Worm (Caenorhabditis elegans) whole organism, young adult: ENCODE data around the gene ltd-1.

Experiments used
- C17E4.6 ChIP-seq: fragments of 200-800 bp; sonication (Bioruptor generic); IDR thresholded peaks from 2 replicates; pipeline ENCODE4 v1.3.6; 2022; ENCODE audit warnings: missing genetic modification reagents, missing genetic modification characterization, missing compliant biosample characterization
- F22D6.2 ChIP-seq: sonication (generic microtip); optimal IDR thresholded peaks from 2 replicates; lab custom pipeline; 2016; ENCODE audit warnings: mild to moderate bottlenecking, missing genetic modification characterization, missing compliant biosample characterization
- F55B11.4 ChIP-seq: sonication (generic microtip); optimal IDR thresholded peaks from 2 replicates; lab custom pipeline; 2016; ENCODE audit warnings: missing compliant biosample characterization, missing genetic modification characterization, borderline replicate concordance; ENCODE audit not compliant: insufficient read depth
- F57A8.1 ChIP-seq: fragments of 200-800 bp; sonication (Bioruptor generic); optimal IDR thresholded peaks from 2 replicates; lab custom pipeline; 2018; ENCODE audit warnings: mild to moderate bottlenecking, missing genetic modification characterization, moderate library complexity, missing compliant biosample characterization
- K11D2.4 ChIP-seq: fragments of 200-800 bp; sonication (Bioruptor generic); IDR thresholded peaks from 2 replicates; pipeline ENCODE4 v1.3.6; 2022; ENCODE audit warnings: missing genetic modification reagents, missing genetic modification characterization, missing compliant biosample characterization
- T07F8.4 ChIP-seq: sonication (generic microtip); optimal IDR thresholded peaks from 2 replicates; lab custom pipeline; 2016; ENCODE audit warnings: mild to moderate bottlenecking, missing genetic modification characterization, moderate library complexity, missing compliant biosample characterization
- T26A5.8 ChIP-seq: sonication (generic microtip); optimal IDR thresholded peaks from 2 replicates; lab custom pipeline; 2016; ENCODE audit warnings: missing genetic modification characterization, missing compliant biosample characterization
- Y53G8AR.9 ChIP-seq: fragments of 200-800 bp; sonication (Bioruptor generic); conservative IDR thresholded peaks from 2 replicates; pipeline ENCODE4 v1.3.6; 2022; ENCODE audit warnings: missing genetic modification reagents, missing genetic modification characterization, missing compliant biosample characterization
- ZK185.1 ChIP-seq: sonication (generic microtip); optimal IDR thresholded peaks from 2 replicates; lab custom pipeline; 2016; ENCODE audit warnings: mild to moderate bottlenecking, missing genetic modification characterization, missing compliant biosample characterization; ENCODE audit not compliant: poor library complexity, severe bottlenecking
- ama-1 ChIP-seq, 3 experiments: fragments of 150-350 bp in 1 of 3; sonication (generic microtip) in 2 of 3; optimal IDR thresholded peaks; 2 replicates each; lab custom pipeline; 2014 to 2018; ENCODE audit warnings: missing biosample characterization in 2 of 3, missing genetic modification characterization in 2 of 3, missing genetic modification reagents in 2 of 3
- athp-1 ChIP-seq: sonication (generic microtip); optimal IDR thresholded peaks from 2 replicates; lab custom pipeline; 2017; ENCODE audit warnings: mild to moderate bottlenecking, missing genetic modification characterization, missing compliant biosample characterization
- attf-3 ChIP-seq: fragments of 200-800 bp; sonication (Bioruptor generic); conservative IDR thresholded peaks from 2 replicates; pipeline ENCODE4 v1.3.6; 2022; ENCODE audit warnings: missing genetic modification reagents, missing genetic modification characterization, missing compliant biosample characterization
- attf-6 ChIP-seq: fragments of 200-800 bp; sonication (Bioruptor generic); IDR thresholded peaks from 2 replicates; pipeline ENCODE4 v1.3.6; 2022; ENCODE audit warnings: missing genetic modification reagents, missing genetic modification characterization, missing compliant biosample characterization
- bed-1 ChIP-seq: fragments of 200-800 bp; sonication (Bioruptor generic); IDR thresholded peaks from 2 replicates; pipeline ENCODE4 v1.3.6; 2022; ENCODE audit warnings: missing genetic modification reagents, missing genetic modification characterization, missing compliant biosample characterization
- cebp-2 ChIP-seq: fragments of 200-800 bp; sonication (Bioruptor generic); IDR thresholded peaks from 2 replicates; pipeline ENCODE4 v1.3.6; 2022; ENCODE audit warnings: missing genetic modification characterization, missing compliant biosample characterization
- ceh-100 ChIP-seq: fragments of 200-800 bp; sonication (Bioruptor generic); IDR thresholded peaks from 2 replicates; pipeline ENCODE4 v1.3.6; 2022; ENCODE audit warnings: missing genetic modification reagents, missing genetic modification characterization, missing compliant biosample characterization
- ceh-27 ChIP-seq: fragments of 200-800 bp; sonication (Bioruptor generic); optimal IDR thresholded peaks from 2 replicates; lab custom pipeline; 2018; ENCODE audit warnings: mild to moderate bottlenecking, missing genetic modification characterization, moderate library complexity, missing compliant biosample characterization
- die-1 ChIP-seq: sonication (generic microtip); optimal IDR thresholded peaks from 2 replicates; lab custom pipeline; 2016; ENCODE audit warnings: missing genotype, mild to moderate bottlenecking, missing genetic modification characterization, missing compliant biosample characterization
- egrh-3 ChIP-seq: fragments of 200-800 bp; sonication (Bioruptor generic); IDR thresholded peaks from 2 replicates; pipeline ENCODE4 v1.3.6; 2022; ENCODE audit warnings: missing genetic modification reagents, missing genetic modification characterization, missing compliant biosample characterization
- ekl-4 ChIP-seq: fragments of 200-800 bp; sonication (Bioruptor generic); IDR thresholded peaks from 2 replicates; pipeline ENCODE4 v1.3.6; 2022; ENCODE audit warnings: missing genetic modification reagents, missing genetic modification characterization, missing compliant biosample characterization
- fkh-3 ChIP-seq: sonication (generic microtip); optimal IDR thresholded peaks from 2 replicates; lab custom pipeline; 2016; ENCODE audit warnings: mild to moderate bottlenecking, missing genetic modification characterization, missing compliant biosample characterization
- gei-17 ChIP-seq: fragments of 200-800 bp; sonication (Bioruptor generic); optimal IDR thresholded peaks from 2 replicates; lab custom pipeline; 2018; ENCODE audit warnings: mild to moderate bottlenecking, missing genetic modification characterization, missing compliant biosample characterization
- him-1 ChIP-seq: sonication (generic microtip); optimal IDR thresholded peaks from 2 replicates; lab custom pipeline; 2016; ENCODE audit warnings: missing genotype, missing genetic modification reagents, missing genetic modification characterization, missing compliant biosample characterization
- hlh-26 ChIP-seq: fragments of 200-800 bp; sonication (Bioruptor generic); conservative IDR thresholded peaks from 2 replicates; pipeline ENCODE4 v1.3.6; 2022; ENCODE audit warnings: missing genetic modification reagents, missing genetic modification characterization, missing compliant biosample characterization
- hmg-1.2 ChIP-seq: fragments of 200-800 bp; sonication (Bioruptor generic); IDR thresholded peaks from 2 replicates; pipeline ENCODE4 v1.3.6; 2022; ENCODE audit warnings: missing genetic modification reagents, missing genetic modification characterization, missing compliant biosample characterization
- hmg-20 ChIP-seq: fragments of 200-800 bp; sonication (Bioruptor generic); IDR thresholded peaks from 2 replicates; pipeline ENCODE4 v1.3.6; 2022; ENCODE audit warnings: missing genetic modification reagents, missing genetic modification characterization, missing compliant biosample characterization
- madf-10 ChIP-seq: sonication (generic microtip); optimal IDR thresholded peaks from 2 replicates; lab custom pipeline; 2016; ENCODE audit warnings: mild to moderate bottlenecking, missing genetic modification characterization, missing compliant biosample characterization
- mcd-1 ChIP-seq: fragments of 200-800 bp; sonication (Bioruptor generic); IDR thresholded peaks from 2 replicates; pipeline ENCODE4 v1.3.6; 2022; ENCODE audit warnings: missing genetic modification reagents, missing genetic modification characterization, missing compliant biosample characterization
- mes-4 ChIP-seq: sonication (generic microtip); optimal IDR thresholded peaks from 2 replicates; lab custom pipeline; 2016; ENCODE audit warnings: missing genotype, missing genetic modification characterization, missing compliant biosample characterization
- mxl-1 ChIP-seq: sonication (generic microtip); optimal IDR thresholded peaks from 2 replicates; lab custom pipeline; 2016; ENCODE audit warnings: missing genetic modification characterization, missing compliant biosample characterization
- nfya-1 ChIP-seq: sonication (generic microtip); optimal IDR thresholded peaks from 2 replicates; lab custom pipeline; 2017; ENCODE audit warnings: antibody characterized with exemption, missing compliant biosample characterization, missing genetic modification characterization, borderline replicate concordance; ENCODE audit not compliant: insufficient read depth
- nfya-2 ChIP-seq: fragments of 200-800 bp; sonication (Bioruptor generic); IDR thresholded peaks from 2 replicates; pipeline ENCODE4 v1.3.6; 2022; ENCODE audit warnings: missing genetic modification reagents, missing genetic modification characterization, missing compliant biosample characterization
- nhr-120 ChIP-seq: fragments of 200-800 bp; sonication (Bioruptor generic); IDR thresholded peaks from 2 replicates; pipeline ENCODE4 v1.3.6; 2022; ENCODE audit warnings: missing genetic modification characterization, missing compliant biosample characterization
- nhr-179 ChIP-seq: sonication (generic microtip); optimal IDR thresholded peaks from 2 replicates; lab custom pipeline; 2016; ENCODE audit warnings: mild to moderate bottlenecking, missing genetic modification characterization, missing compliant biosample characterization
- nhr-27 ChIP-seq: fragments of 200-800 bp; sonication (Bioruptor generic); optimal IDR thresholded peaks from 2 replicates; lab custom pipeline; 2018; ENCODE audit warnings: mild to moderate bottlenecking, missing genetic modification characterization, moderate library complexity, missing compliant biosample characterization
- nhr-80 ChIP-seq: sonication (generic microtip); optimal IDR thresholded peaks from 2 replicates; lab custom pipeline; 2016; ENCODE audit warnings: missing genetic modification characterization, missing compliant biosample characterization
- nhr-90 ChIP-seq: sonication (generic microtip); optimal IDR thresholded peaks from 2 replicates; lab custom pipeline; 2016; ENCODE audit warnings: missing genotype, mild to moderate bottlenecking, missing genetic modification characterization, missing compliant biosample characterization
- pbrm-1 ChIP-seq: fragments of 200-800 bp; sonication (Bioruptor generic); IDR thresholded peaks from 2 replicates; pipeline ENCODE4 v1.3.6; 2022; ENCODE audit warnings: missing genetic modification reagents, missing genetic modification characterization, missing compliant biosample characterization
- pha-4 ChIP-seq: fragments of 150-350 bp; sonication (generic microtip); optimal IDR thresholded peaks from 2 replicates; lab custom pipeline; 2014; ENCODE audit warnings: missing biosample characterization, missing genetic modification reagents, missing genetic modification characterization
- rcor-1 ChIP-seq: fragments of 200-800 bp; sonication (Bioruptor generic); IDR thresholded peaks from 2 replicates; pipeline ENCODE4 v1.3.6; 2022; ENCODE audit warnings: missing genetic modification reagents, missing genetic modification characterization, missing compliant biosample characterization
- snpc-3.4 ChIP-seq: sonication (generic microtip); optimal IDR thresholded peaks from 2 replicates; lab custom pipeline; 2017; ENCODE audit warnings: missing genetic modification characterization, mild to moderate bottlenecking, missing compliant biosample characterization, antibody characterized with exemption, moderate library complexity, missing genotype, missing genetic modification reagents
- somi-1 ChIP-seq: fragments of 200-800 bp; sonication (Bioruptor generic); optimal IDR thresholded peaks from 2 replicates; lab custom pipeline; 2018; ENCODE audit warnings: mild to moderate bottlenecking, missing genetic modification characterization, missing compliant biosample characterization
- sptf-2 ChIP-seq: fragments of 200-800 bp; sonication (Bioruptor generic); optimal IDR thresholded peaks from 2 replicates; lab custom pipeline; 2018; ENCODE audit warnings: mild to moderate bottlenecking, missing genetic modification characterization, missing compliant biosample characterization
- unc-130 ChIP-seq: sonication (generic microtip); optimal IDR thresholded peaks from 2 replicates; lab custom pipeline; 2016; ENCODE audit warnings: missing genetic modification reagents, missing genetic modification characterization, missing compliant biosample characterization
- zfh-2 ChIP-seq: fragments of 200-800 bp; sonication (Bioruptor generic); conservative IDR thresholded peaks from 2 replicates; pipeline ENCODE4 v1.3.6; 2022; ENCODE audit warnings: missing genetic modification reagents, missing genetic modification characterization, missing compliant biosample characterization
- zim-3 ChIP-seq: sonication (generic microtip); optimal IDR thresholded peaks from 2 replicates; lab custom pipeline; 2017; ENCODE audit warnings: mild to moderate bottlenecking, missing genetic modification characterization, moderate library complexity, missing compliant biosample characterization
- ztf-22 ChIP-seq: fragments of 200-800 bp; sonication (Bioruptor generic); optimal IDR thresholded peaks from 2 replicates; lab custom pipeline; 2018; ENCODE audit warnings: mild to moderate bottlenecking, missing genetic modification characterization, moderate library complexity, missing compliant biosample characterization
- ztf-26 ChIP-seq: sonication (generic microtip); optimal IDR thresholded peaks from 2 replicates; lab custom pipeline; 2017; ENCODE audit warnings: missing genetic modification characterization, missing compliant biosample characterization
- ztf-3 ChIP-seq: fragments of 200-800 bp; sonication (Bioruptor generic); optimal IDR thresholded peaks from 2 replicates; lab custom pipeline; 2018; ENCODE audit warnings: mild to moderate bottlenecking, missing genetic modification characterization, missing compliant biosample characterization
- ztf-6 ChIP-seq: fragments of 200-800 bp; sonication (Bioruptor generic); IDR thresholded peaks from 2 replicates; pipeline ENCODE4 v1.3.6; 2022; ENCODE audit warnings: missing genetic modification reagents, missing genetic modification characterization, missing compliant biosample characterization

Gene ltd-1

DNA sequence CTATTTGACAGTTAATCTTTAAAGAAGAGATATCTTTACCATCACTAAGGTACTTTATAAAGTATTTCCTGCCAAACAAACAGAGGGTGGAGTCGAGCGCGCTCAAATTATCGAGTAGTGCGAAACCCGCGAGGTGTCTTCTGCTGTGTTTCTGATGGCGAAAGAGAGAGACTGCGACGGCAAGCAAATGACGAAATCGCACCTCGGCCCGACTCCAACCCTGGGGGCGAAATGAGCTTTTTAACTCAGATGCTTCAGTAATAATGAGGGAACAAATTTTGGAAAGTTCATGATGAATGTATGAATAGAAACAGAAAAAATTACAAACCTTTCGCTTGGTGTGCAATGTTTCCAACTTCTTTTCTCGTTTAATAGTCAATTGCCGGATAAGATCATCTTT is 1.0 kb downstream of the ltd-1 start (continued):
- no peak for TF ChIP-seq hmg-20 (GFP tag; lab: Robert Waterston, UW)
- no peak for TF ChIP-seq hlh-26 (GFP tag; lab: Robert Waterston, UW)
- TF ChIP-seq nfya-2 = no peak
- TF ChIP-seq nfya-1 = no peak
- TF ChIP-seq sptf-2 (GFP tag; lab: Kevin White, UChicago) = no peak
- no peak for TF ChIP-seq ceh-27 (GFP tag; lab: Kevin White, UChicago)
- no peak for TF ChIP-seq Y53G8AR.9 (GFP tag; lab: Robert Waterston, UW)
- peak; percentile 45 for TF ChIP-seq ZK185.1 (tag; lab: Kevin White, UChicago)
- no peak for TF ChIP-seq athp-1 (tag; lab: Kevin White, UChicago)
- TF ChIP-seq ztf-6 = no peak
- TF ChIP-seq T07F8.4 (tag; lab: Kevin White, UChicago) = no peak
- peak; percentile 89 for TF ChIP-seq him-1 (tag; lab: Kevin White, UChicago)
- no peak for TF ChIP-seq C17E4.6
- TF ChIP-seq zfh-2 (GFP tag; lab: Robert Waterston, UW) = no peak
- TF ChIP-seq F57A8.1 = no peak
- TF ChIP-seq nhr-90 (tag; lab: Kevin White, UChicago) = no peak
- peak; percentile 78 for TF ChIP-seq rcor-1 (GFP tag; lab: Robert Waterston, UW)
- TF ChIP-seq hmg-1.2 (GFP tag; lab: Robert Waterston, UW) = peak; percentile 57
- no peak for TF ChIP-seq ztf-3 (GFP tag; lab: Kevin White, UChicago)
- TF ChIP-seq K11D2.4 (GFP tag; lab: Robert Waterston, UW) = no peak
- TF ChIP-seq nhr-27 (tag; lab: Kevin White, UChicago) = no peak
- no peak for TF ChIP-seq mes-4 (tag; lab: Kevin White, UChicago)
- TF ChIP-seq ztf-22 = no peak
- TF ChIP-seq nhr-120 (GFP tag; lab: Robert Waterston, UW) = no peak
- TF ChIP-seq fkh-3 (tag; lab: Kevin White, UChicago) = no peak
- TF ChIP-seq nhr-80 = peak; percentile 30
- no peak for TF ChIP-seq F22D6.2 (tag; lab: Kevin White, UChicago)
- TF ChIP-seq ztf-26 (tag; lab: Kevin White, UChicago) = no peak
- peak; percentile 10 for TF ChIP-seq pha-4 (tag; lab: Kevin White, UChicago)
- no peak for TF ChIP-seq zim-3 (tag; lab: Kevin White, UChicago)
- TF ChIP-seq madf-10 = peak; percentile 4
- TF ChIP-seq ceh-100 = peak; percentile 37; the same call in 1 of the 2 replicates
- peak; percentile 79 for TF ChIP-seq mcd-1 (GFP tag; lab: Robert Waterston, UW)
- no peak for TF ChIP-seq F55B11.4
- peak; percentile 82 for TF ChIP-seq snpc-3.4 (tag; lab: Kevin White, UChicago)
- peak; percentile 55; the same call in 1 of the 2 replicates for TF ChIP-seq attf-6 (GFP tag; lab: Robert Waterston, UW)
- TF ChIP-seq mxl-1 (tag; lab: Kevin White, UChicago) = no peak
- no peak for TF ChIP-seq gei-17 (GFP tag; lab: Kevin White, UChicago)
- TF ChIP-seq die-1 (tag; lab: Kevin White, UChicago) = no peak
- TF ChIP-seq ekl-4 (GFP tag; lab: Robert Waterston, UW) = no peak
- peak; percentile 83 for TF ChIP-seq pbrm-1 (GFP tag; lab: Robert Waterston, UW)
- no peak for TF ChIP-seq somi-1 (GFP tag; lab: Kevin White, UChicago)
- TF ChIP-seq bed-1 = no peak
- no peak for TF ChIP-seq nhr-179 (tag; lab: Kevin White, UChicago)
- TF ChIP-seq T26A5.8 = no peak
- no peak for TF ChIP-seq attf-3
- no peak for TF ChIP-seq unc-130 (GFP tag; lab: Kevin White, UChicago)
- no peak for TF ChIP-seq cebp-2 (GFP tag; lab: Robert Waterston, UW)
- no peak for TF ChIP-seq egrh-3 (GFP tag; lab: Robert Waterston, UW)
- TF ChIP-seq ama-1 (optimal IDR thresholded peaks at IDR 0.05; lab: Kevin White, UChicago) = peak; percentile 29
- TF ChIP-seq ama-1 (GFP tag; optimal IDR thresholded peaks at IDR 0.05; lab: Kevin White, UChicago) = peak in 1 of 2 experiments; percentile 23
